Fruit fly (Drosophila melanogaster): Measurements from ENCODE around the gene Sod1.
A peak's percentile ranks its signal among the peaks of the same experiment; 100 is the strongest.

Sod1 gene

dm6 chr3L:11118627-11119395 lies 5.3 kb upstream of the Sod1 start (continued):
- TF ChIP-seq CG2678 (tag; optimal IDR thresholded peaks at IDR 0.05) (peak; percentile 84), Opbp (GFP tag; IDR thresholded peaks at IDR 0.05; ENCODE audit: partially characterized antibody) (0 out of 3 replicates have a peak, but pooled peaks have one; percentile 26), org-1 (GFP tag; optimal IDR thresholded peaks at IDR 0.05) (peak; percentile 75), caup (GFP tag; optimal IDR thresholded peaks at IDR 0.05; ENCODE audit: severe bottlenecking) (peak; percentile 86), fd64A (GFP tag; optimal IDR thresholded peaks at IDR 0.05) (peak; percentile 93), pb (GFP tag; optimal IDR thresholded peaks at IDR 0.05) (no peak), D19B (GFP tag; optimal IDR thresholded peaks at IDR 0.05) (peak; percentile 22), disco-r (GFP tag; optimal IDR thresholded peaks at IDR 0.05) (peak; percentile 76), CG14965 (GFP tag; optimal IDR thresholded peaks at IDR 0.05; ENCODE audit: borderline replicate concordance) (no peak), Ada2b (GFP tag; IDR thresholded peaks at IDR 0.05) (no peak), aop (GFP tag; IDR thresholded peaks at IDR 0.05) (no peak), hb (GFP tag; IDR thresholded peaks at IDR 0.05; ENCODE audit: partially characterized antibody) (no peak), CG32772 (GFP tag; IDR thresholded peaks at IDR 0.05) (no peak), dan (GFP tag; IDR thresholded peaks at IDR 0.05) (no peak), insv (GFP tag; optimal IDR thresholded peaks at IDR 0.05) (peak in 1 of 2 experiments; percentile 78), cad (GFP tag; optimal IDR thresholded peaks at IDR 0.05) (no peak), Dp (GFP tag; optimal IDR thresholded peaks at IDR 0.05) (no peak), ci (GFP tag; IDR thresholded peaks at IDR 0.05) (peak; percentile 92), CG10209 (GFP tag; optimal IDR thresholded peaks at IDR 0.05) (peak; percentile 81), CG10979 (tag; optimal IDR thresholded peaks at IDR 0.05) (peak; percentile 26), dmrt99B (tag; optimal IDR thresholded peaks at IDR 0.05) (peak; percentile 56), CG18011 (GFP tag; optimal IDR thresholded peaks at IDR 0.05) (peak; percentile 23), bigmax (GFP tag; optimal IDR thresholded peaks at IDR 0.05) (peak; percentile 58), CG15073 (GFP tag; optimal IDR thresholded peaks at IDR 0.05) (no peak), klu (GFP tag; IDR thresholded peaks at IDR 0.05) (no peak), CG32767 (GFP tag; IDR thresholded peaks at IDR 0.05) (peak; percentile 89), CG17829 (tag; optimal IDR thresholded peaks at IDR 0.05) (peak; percentile 50), h (optimal IDR thresholded peaks at IDR 0.05) (no peak), CG3065 (GFP tag; optimal IDR thresholded peaks at IDR 0.05) (peak; percentile 34), CG12104 (GFP tag; optimal IDR thresholded peaks at IDR 0.05) (peak; percentile 47), jigr1 (GFP tag; IDR thresholded peaks at IDR 0.05) (no peak), CG11398 (GFP tag; optimal IDR thresholded peaks at IDR 0.05) (peak; percentile 68), Hey (tag; optimal IDR thresholded peaks at IDR 0.05) (peak; percentile 84), toy (GFP tag; IDR thresholded peaks at IDR 0.05) (no peak), so (GFP tag; IDR thresholded peaks at IDR 0.05) (peak; percentile 91; the same call in 2 of the 3 replicates), CG1024 (GFP tag; IDR thresholded peaks at IDR 0.05) (peak; percentile 68; the same call in 1 of the 2 replicates), C15 (GFP tag; IDR thresholded peaks at IDR 0.05) (0 out of 3 replicates have a peak, but pooled peaks have one; percentile 66), pros (GFP tag; optimal IDR thresholded peaks at IDR 0.05) (peak; percentile 68), CG7839 (tag; optimal IDR thresholded peaks at IDR 0.05) (peak; percentile 32), inv (GFP tag; IDR thresholded peaks at IDR 0.05; ENCODE audit: partially characterized antibody) (no peak), Fer1 (GFP tag; optimal IDR thresholded peaks at IDR 0.05) (peak; percentile 91), Awh (GFP tag; IDR thresholded peaks at IDR 0.05) (peak; percentile 67; the same call in 1 of the 2 replicates), CG2889 (GFP tag; IDR thresholded peaks at IDR 0.05) (no peak), CG5180 (GFP tag; optimal IDR thresholded peaks at IDR 0.05) (peak; percentile 77), CG2202 (tag; optimal IDR thresholded peaks at IDR 0.05) (peak; percentile 69), CG7372 (GFP tag; IDR thresholded peaks at IDR 0.05) (no peak), pum (GFP tag; optimal IDR thresholded peaks at IDR 0.05) (peak; percentile 40), vnd (GFP tag; IDR thresholded peaks at IDR 0.05; ENCODE audit: partially characterized antibody) (no peak), CG4707 (GFP tag; optimal IDR thresholded peaks at IDR 0.05) (peak; percentile 72)

Measured in whole organism, embryonic.